Worm (Caenorhabditis elegans) whole organism, L2 larva: ENCODE measurements around the gene Y54G2A.50.
"Not testable (repeated sequence)": the region's sequence is repeated elsewhere in the genome, so short reads cannot be mapped to it uniquely, and the experiment has no call there.

ENCODE experiments used
- F13H6.1 ChIP-seq: sonication (generic microtip); optimal IDR thresholded peaks from 2 replicates; lab custom pipeline; 2016; ENCODE audit warnings: missing genetic modification characterization, missing compliant biosample characterization
- alr-1 ChIP-seq: fragments of 150-350 bp; optimal IDR thresholded peaks from 2 replicates; lab custom pipeline; 2014; ENCODE audit warnings: missing biosample characterization, missing genetic modification characterization
- aly-2 ChIP-seq: fragments of 150-350 bp; optimal IDR thresholded peaks from 2 replicates; lab custom pipeline; 2014; ENCODE audit warnings: missing biosample characterization, missing genetic modification characterization
- ama-1 ChIP-seq: fragments of 150-350 bp; optimal IDR thresholded peaks from 2 replicates; lab custom pipeline; 2018; ENCODE audit warnings: inconsistent platforms
- ceh-82 ChIP-seq: fragments of 150-350 bp; optimal IDR thresholded peaks from 2 replicates; lab custom pipeline; 2014; ENCODE audit warnings: missing biosample characterization, missing genetic modification characterization
- dmd-4 ChIP-seq: sonication (generic microtip); optimal IDR thresholded peaks from 2 replicates; lab custom pipeline; 2017; ENCODE audit warnings: missing biosample characterization, missing genetic modification characterization
- egl-27 ChIP-seq: sonication (generic microtip); optimal IDR thresholded peaks from 3 replicates; lab custom pipeline; 2017; ENCODE audit warnings: missing biosample characterization, missing genetic modification reagents, missing genetic modification characterization
- elt-1 ChIP-seq: fragments of 150-350 bp; optimal IDR thresholded peaks from 2 replicates; lab custom pipeline; 2014; ENCODE audit warnings: missing biosample characterization, missing genetic modification characterization
- elt-3 ChIP-seq: sonication (generic microtip); optimal IDR thresholded peaks from 2 replicates; lab custom pipeline; 2017; ENCODE audit warnings: missing biosample characterization, missing genetic modification characterization
- gmeb-1 ChIP-seq: fragments of 150-350 bp; optimal IDR thresholded peaks from 2 replicates; lab custom pipeline; 2014; ENCODE audit warnings: missing biosample characterization, missing genetic modification characterization
- lin-13 ChIP-seq: fragments of 150-350 bp; optimal IDR thresholded peaks from 2 replicates; lab custom pipeline; 2014; ENCODE audit warnings: missing biosample characterization, missing genetic modification reagents, missing genetic modification characterization
- lin-39 ChIP-seq: fragments of 150-350 bp; optimal IDR thresholded peaks from 2 replicates; lab custom pipeline; 2014; ENCODE audit warnings: missing biosample characterization, missing genetic modification reagents, missing genetic modification characterization
- lsy-2 ChIP-seq, 2 experiments: fragments of 150-350 bp in 1 of 2; sonication (generic microtip) in 1 of 2; optimal IDR thresholded peaks; 2 replicates each; lab custom pipeline; 2014 to 2017; ENCODE audit warnings: missing biosample characterization in 2 of 2, missing genetic modification characterization in 2 of 2
- mab-5 ChIP-seq: fragments of 150-350 bp; optimal IDR thresholded peaks from 2 replicates; lab custom pipeline; 2014; ENCODE audit warnings: missing biosample characterization, missing genetic modification characterization
- mbf-1 ChIP-seq: sonication (generic microtip); optimal IDR thresholded peaks from 2 replicates; lab custom pipeline; 2017; ENCODE audit warnings: missing biosample characterization, missing genetic modification characterization
- mdl-1 ChIP-seq, 2 experiments: fragments of 150-350 bp in 1 of 2; sonication (generic microtip) in 1 of 2; optimal IDR thresholded peaks; 2 replicates each; lab custom pipeline; 2017; ENCODE audit warnings: missing biosample characterization in 2 of 2, missing genetic modification characterization in 2 of 2
- nhr-10 ChIP-seq: sonication (generic microtip); optimal IDR thresholded peaks from 2 replicates; lab custom pipeline; 2017; ENCODE audit warnings: missing biosample characterization, missing genetic modification characterization
- nhr-11 ChIP-seq: fragments of 150-350 bp; optimal IDR thresholded peaks from 2 replicates; lab custom pipeline; 2014; ENCODE audit warnings: missing biosample characterization, missing genetic modification characterization
- nhr-12 ChIP-seq: fragments of 150-350 bp; optimal IDR thresholded peaks from 2 replicates; lab custom pipeline; 2014; ENCODE audit warnings: missing biosample characterization, missing genetic modification characterization
- nhr-129 ChIP-seq: fragments of 150-350 bp; optimal IDR thresholded peaks from 2 replicates; lab custom pipeline; 2014; ENCODE audit warnings: missing biosample characterization, missing genetic modification characterization
- nhr-21 ChIP-seq: fragments of 150-350 bp; optimal IDR thresholded peaks from 2 replicates; lab custom pipeline; 2014; ENCODE audit warnings: missing biosample characterization, missing genetic modification characterization
- nhr-23 ChIP-seq: fragments of 150-350 bp; optimal IDR thresholded peaks from 2 replicates; lab custom pipeline; 2014; ENCODE audit warnings: missing biosample characterization, missing genetic modification reagents, missing genetic modification characterization
- nhr-237 ChIP-seq: fragments of 150-350 bp; optimal IDR thresholded peaks from 2 replicates; lab custom pipeline; 2014; ENCODE audit warnings: missing biosample characterization, missing genetic modification characterization
- nhr-6 ChIP-seq: fragments of 150-350 bp; optimal IDR thresholded peaks from 2 replicates; lab custom pipeline; 2014; ENCODE audit warnings: missing biosample characterization, missing genetic modification characterization
- peb-1 ChIP-seq: fragments of 150-350 bp; optimal IDR thresholded peaks from 2 replicates; lab custom pipeline; 2014; ENCODE audit warnings: missing biosample characterization, missing genetic modification characterization
- sem-4 ChIP-seq: fragments of 150-350 bp; optimal IDR thresholded peaks from 2 replicates; lab custom pipeline; 2014; ENCODE audit warnings: missing biosample characterization, missing genetic modification reagents, missing genetic modification characterization
- skn-1 ChIP-seq: sonication (generic microtip); optimal IDR thresholded peaks from 2 replicates; lab custom pipeline; 2017; ENCODE audit warnings: missing biosample characterization, missing genetic modification characterization
- sma-9 ChIP-seq, 2 experiments: fragments of 150-350 bp in 1 of 2; sonication (generic microtip) in 1 of 2; optimal IDR thresholded peaks; 2 replicates each; lab custom pipeline; 2014 to 2016; ENCODE audit warnings: missing genetic modification characterization in 2 of 2, mild to moderate bottlenecking in 1 of 2, missing biosample characterization in 1 of 2, missing compliant biosample characterization in 1 of 2, missing genetic modification reagents in 1 of 2, moderate library complexity in 1 of 2
- snpc-4 ChIP-seq: fragments of 150-350 bp; optimal IDR thresholded peaks from 2 replicates; lab custom pipeline; 2014; ENCODE audit warnings: missing biosample characterization, missing genetic modification characterization
- unc-39 ChIP-seq: fragments of 150-350 bp; optimal IDR thresholded peaks from 2 replicates; lab custom pipeline; 2014; ENCODE audit warnings: missing biosample characterization, missing genetic modification characterization
- unc-55 ChIP-seq: fragments of 150-350 bp; sonication (generic microtip); optimal IDR thresholded peaks from 3 replicates; lab custom pipeline; 2014; ENCODE audit warnings: missing biosample characterization, missing genetic modification reagents, missing genetic modification characterization
- ztf-11 ChIP-seq: sonication (generic microtip); optimal IDR thresholded peaks from 2 replicates; lab custom pipeline; 2017; ENCODE audit warnings: missing biosample characterization, missing genetic modification characterization
- ztf-4 ChIP-seq: fragments of 150-350 bp; optimal IDR thresholded peaks from 2 replicates; lab custom pipeline; 2014; ENCODE audit warnings: missing biosample characterization, missing genetic modification characterization

Gene Y54G2A.50

ce11 chrIV:2893486-2893842 lies 24.4 kb upstream of the Y54G2A.50 start:
- no peak for TF ChIP-seq skn-1 (tag; lab: Kevin White, UChicago)
- TF ChIP-seq lsy-2 (tag; optimal IDR thresholded peaks at IDR 0.05; lab: Kevin White, UChicago), result no peak
- no peak for TF ChIP-seq aly-2
- no peak for TF ChIP-seq unc-39
- TF ChIP-seq nhr-10 (tag; lab: Kevin White, UChicago), result no peak
- TF ChIP-seq dmd-4 (tag; lab: Kevin White, UChicago), result no peak
- no peak for TF ChIP-seq nhr-23 (tag; lab: Kevin White, UChicago)
- TF ChIP-seq elt-3, result no peak
- TF ChIP-seq unc-55 (GFP tag; lab: Kevin White, UChicago), result no peak
- no peak for TF ChIP-seq sma-9 (GFP tag; optimal IDR thresholded peaks at IDR 0.05; lab: Kevin White, UChicago)
- TF ChIP-seq sma-9 (tag; optimal IDR thresholded peaks at IDR 0.05; lab: Kevin White, UChicago), result no peak
- TF ChIP-seq nhr-21 (tag; lab: Kevin White, UChicago), result no peak
- no peak for TF ChIP-seq nhr-129 (tag; lab: Kevin White, UChicago)
- no peak for TF ChIP-seq ama-1 (lab: Kevin White, UChicago)

DNA sequence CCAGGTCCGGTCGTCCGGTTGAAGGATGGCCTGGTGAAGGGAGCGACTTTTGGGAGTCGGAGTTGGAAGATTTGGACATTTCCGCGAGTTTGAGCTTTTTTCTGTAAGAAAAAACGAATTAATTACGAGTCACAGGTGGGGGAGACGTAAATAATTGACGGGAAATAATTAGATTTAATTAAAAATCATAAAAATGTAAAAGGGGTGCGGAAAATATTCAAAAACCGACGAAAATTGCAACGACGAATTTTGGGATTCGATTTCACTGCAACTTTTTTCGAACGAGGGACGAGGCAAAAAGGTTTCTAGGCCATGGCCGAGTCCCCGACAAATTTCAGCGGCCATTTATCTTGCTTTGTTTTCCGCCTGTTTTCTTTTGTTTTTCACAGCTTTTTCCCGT lies 23.2 kb upstream of the Y54G2A.50 start, which contains the start of gene Y54G2A.19:
Y54G2A.19 (minus strand) TSS at position 101 of the 400 bp plus-strand sequence.
- TF ChIP-seq aly-2; nhr-11 (tag; lab: Kevin White, UChicago); skn-1 (tag; lab: Kevin White, UChicago): not testable (repeated sequence)

DNA sequence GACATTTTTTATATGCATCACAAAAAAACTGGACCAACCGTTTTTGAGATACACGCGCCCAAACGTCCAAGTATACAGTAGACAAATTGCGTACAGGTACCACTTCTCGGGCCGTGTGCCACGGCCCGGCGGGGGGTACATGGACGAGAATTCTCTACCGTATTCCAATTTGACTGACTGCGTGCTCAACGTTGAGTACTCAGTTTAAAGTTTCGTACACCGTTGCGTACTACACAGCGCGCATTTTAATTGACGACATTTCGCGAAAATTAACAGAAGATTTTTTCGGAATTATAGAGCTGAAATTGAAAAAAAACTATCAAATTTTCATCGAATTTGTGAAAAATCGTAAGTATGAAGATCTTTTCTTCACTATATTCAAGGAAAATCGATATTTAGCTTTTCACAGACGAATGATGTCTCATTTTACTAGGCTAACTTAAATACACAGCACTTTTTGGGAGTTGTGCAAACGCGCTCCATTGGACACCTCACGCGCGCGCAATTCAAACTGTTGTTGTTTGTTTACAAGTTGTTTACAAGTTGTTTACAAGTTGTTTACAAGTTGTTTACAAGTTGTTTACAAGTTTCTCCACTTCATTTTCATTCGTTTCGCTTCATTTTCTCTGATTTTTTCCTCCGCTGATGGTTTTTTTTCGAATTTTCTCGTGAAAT lies 21.7 kb upstream of the Y54G2A.50 start:
- TF ChIP-seq lsy-2 (tag; optimal IDR thresholded peaks at IDR 0.05; lab: Kevin White, UChicago) (peak; percentile 29 to 76), F13H6.1 (tag; lab: Kevin White, UChicago) (peak; percentile 21)

DNA sequence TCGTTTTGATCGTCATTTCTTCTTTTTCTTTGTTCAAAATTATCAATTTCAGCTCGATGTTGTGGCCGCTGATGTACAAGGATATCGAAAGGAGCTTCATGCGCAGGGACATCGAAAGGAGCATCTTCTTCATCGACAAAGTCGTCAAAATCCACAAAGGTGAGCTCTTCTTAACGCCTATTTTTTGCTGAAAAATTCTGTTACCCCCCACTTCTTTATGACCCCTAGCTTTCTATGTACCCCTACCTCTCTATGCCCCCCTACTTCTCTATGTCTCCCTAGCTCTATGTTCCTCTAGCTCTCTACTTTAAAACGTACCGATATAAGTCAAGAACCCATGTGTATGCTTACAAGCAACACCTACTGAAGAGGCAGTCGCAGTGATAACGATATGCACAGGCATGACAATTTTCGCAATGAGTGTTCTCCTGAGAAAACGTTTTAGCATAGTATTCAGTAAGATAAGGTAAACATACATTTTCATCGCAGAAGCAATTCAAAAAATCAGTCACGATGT lies 20.1 kb upstream of the Y54G2A.50 start, which contains the start of gene Y54G2A.36:
Y54G2A.36 (plus strand) TSS at position 51 of the 517 bp plus-strand sequence.
- no peak for TF ChIP-seq lin-13 (GFP tag; lab: Kevin White, UChicago)
- TF ChIP-seq peb-1 (tag; lab: Kevin White, UChicago), result no peak
- no peak for TF ChIP-seq skn-1 (tag; lab: Kevin White, UChicago)
- no peak for TF ChIP-seq nhr-21 (tag; lab: Kevin White, UChicago)
- no peak for TF ChIP-seq mab-5 (tag; lab: Kevin White, UChicago)
- TF ChIP-seq snpc-4 (tag; lab: Kevin White, UChicago), result no peak

DNA sequence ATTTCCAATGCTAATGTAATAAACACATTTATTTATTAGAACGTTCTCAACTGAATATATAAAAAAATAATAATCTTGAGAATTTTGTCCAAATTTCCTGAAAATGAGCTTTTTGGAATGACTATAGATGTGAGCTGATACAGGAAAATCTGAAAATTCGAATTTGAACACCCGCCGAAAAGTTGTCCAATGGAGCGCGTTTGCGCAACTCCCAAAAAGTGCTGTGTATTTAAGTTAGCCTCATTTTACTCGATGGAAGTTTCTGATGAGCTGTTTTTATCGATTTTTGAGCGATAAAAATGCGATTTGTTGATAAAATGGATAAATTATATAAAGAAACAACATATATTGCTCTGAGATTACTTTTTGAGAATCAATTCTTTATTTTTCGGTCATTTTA lies 15.9 kb upstream of the Y54G2A.50 start:
- peak; percentile 43 for TF ChIP-seq gmeb-1

ce11 chrIV:2914545-2914944 lies 3.3 kb upstream of the Y54G2A.50 start:
- TF ChIP-seq aly-2 (no peak), mbf-1 (tag; lab: Kevin White, UChicago) (no peak), peb-1 (tag; lab: Kevin White, UChicago) (no peak), gmeb-1 (no peak), nhr-129 (tag; lab: Kevin White, UChicago) (peak; percentile 10)

ce11 chrIV:2916043-2916442 lies 1.8 kb upstream of the Y54G2A.50 start:
- TF ChIP-seq gmeb-1, result peak; percentile 58
- peak; percentile 19 for TF ChIP-seq unc-55 (GFP tag; lab: Kevin White, UChicago)
- no peak for TF ChIP-seq ama-1 (lab: Kevin White, UChicago)

DNA sequence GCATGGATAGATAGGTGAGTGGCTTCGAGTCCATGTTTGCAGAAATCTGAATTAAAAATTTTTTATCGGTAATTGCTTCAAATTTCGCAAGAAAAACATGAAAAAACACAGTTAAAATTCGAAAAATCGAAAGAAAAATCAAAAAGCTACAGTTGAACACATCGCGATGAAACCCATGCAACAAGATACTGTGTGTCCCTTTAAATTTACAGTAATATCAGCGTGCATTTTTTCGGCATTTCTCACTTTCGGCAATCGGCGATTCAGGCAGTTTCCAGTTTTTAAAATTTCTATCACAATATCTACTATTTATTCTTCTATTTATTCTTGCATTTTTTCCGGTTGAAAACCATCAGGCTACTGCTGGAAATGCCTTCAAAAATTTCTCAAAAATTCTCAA lies 4.4 kb downstream of the Y54G2A.50 start, which contains the start of gene fbxc-45:
fbxc-45 (minus strand) TSS at position 48 of the 400 bp plus-strand sequence.
- no peak for TF ChIP-seq ztf-4 (tag; lab: Kevin White, UChicago)
- TF ChIP-seq nhr-12 (tag; lab: Kevin White, UChicago), result no peak
- TF ChIP-seq mab-5 (tag; lab: Kevin White, UChicago), result no peak
- no peak for TF ChIP-seq lin-39 (tag; lab: Kevin White, UChicago)
- TF ChIP-seq nhr-6 (tag; lab: Kevin White, UChicago), result no peak
- TF ChIP-seq lsy-2 (tag; optimal IDR thresholded peaks at IDR 0.05; lab: Kevin White, UChicago), result no peak
- no peak for TF ChIP-seq egl-27 (tag; lab: Kevin White, UChicago)
- no peak for TF ChIP-seq alr-1
- no peak for TF ChIP-seq ztf-11 (tag; lab: Kevin White, UChicago)
- TF ChIP-seq elt-1, result no peak
- no peak for TF ChIP-seq unc-55 (GFP tag; lab: Kevin White, UChicago)
- no peak for TF ChIP-seq sem-4 (tag; lab: Kevin White, UChicago)
- TF ChIP-seq nhr-23 (tag; lab: Kevin White, UChicago), result no peak
- TF ChIP-seq mdl-1 (tag; optimal IDR thresholded peaks at IDR 0.05; lab: Kevin White, UChicago), result no peak
- TF ChIP-seq ceh-82, result no peak
- TF ChIP-seq nhr-237 (tag; lab: Kevin White, UChicago), result no peak
